Worm (Caenorhabditis elegans) whole organism, young adult: ENCODE measurements around the gene cnc-4.

Source experiments
- T07F8.4 ChIP-seq: sonication (generic microtip); optimal IDR thresholded peaks from 2 replicates; lab custom pipeline; 2016; ENCODE audit warnings: mild to moderate bottlenecking, missing genetic modification characterization, moderate library complexity, missing compliant biosample characterization
- bed-1 ChIP-seq: fragments of 200-800 bp; sonication (Bioruptor generic); IDR thresholded peaks from 2 replicates; pipeline ENCODE4 v1.3.6; 2022; ENCODE audit warnings: missing genetic modification reagents, missing genetic modification characterization, missing compliant biosample characterization
- cebp-1 ChIP-seq, 2 experiments: fragments of 200-800 bp in 1 of 2; sonication (Bioruptor generic) in 1 of 2; sonication (generic microtip) in 1 of 2; IDR thresholded peaks in 1 of 2; optimal IDR thresholded peaks in 1 of 2; 2 replicates each; pipeline versions ENCODE4 v1.3.6 to Lab custom; 2017 to 2022; ENCODE audit warnings: missing compliant biosample characterization in 2 of 2, missing genetic modification characterization in 2 of 2, mild to moderate bottlenecking in 1 of 2, missing genetic modification reagents in 1 of 2, moderate library complexity in 1 of 2
- ceh-27 ChIP-seq: fragments of 200-800 bp; sonication (Bioruptor generic); optimal IDR thresholded peaks from 2 replicates; lab custom pipeline; 2018; ENCODE audit warnings: mild to moderate bottlenecking, missing genetic modification characterization, moderate library complexity, missing compliant biosample characterization
- ceh-79 ChIP-seq: sonication (generic microtip); optimal IDR thresholded peaks from 2 replicates; lab custom pipeline; 2017; ENCODE audit warnings: mild to moderate bottlenecking, missing genetic modification characterization, missing compliant biosample characterization
- chd-7 ChIP-seq: sonication (generic microtip); optimal IDR thresholded peaks from 2 replicates; lab custom pipeline; 2016; ENCODE audit warnings: mild to moderate bottlenecking, missing genetic modification characterization, moderate library complexity, missing compliant biosample characterization
- dpl-1 ChIP-seq: fragments of 150-350 bp; optimal IDR thresholded peaks from 2 replicates; lab custom pipeline; 2014; ENCODE audit warnings: missing biosample characterization, missing genetic modification reagents, missing genetic modification characterization
- efl-1 ChIP-seq: fragments of 150-350 bp; optimal IDR thresholded peaks from 2 replicates; lab custom pipeline; 2014; ENCODE audit warnings: missing biosample characterization, missing genetic modification reagents, missing genetic modification characterization
- gei-17 ChIP-seq: fragments of 200-800 bp; sonication (Bioruptor generic); optimal IDR thresholded peaks from 2 replicates; lab custom pipeline; 2018; ENCODE audit warnings: mild to moderate bottlenecking, missing genetic modification characterization, missing compliant biosample characterization
- let-526 ChIP-seq: fragments of 200-800 bp; sonication (Bioruptor generic); IDR thresholded peaks from 2 replicates; pipeline ENCODE4 v1.3.6; 2022; ENCODE audit warnings: missing genetic modification reagents, missing genetic modification characterization, missing compliant biosample characterization
- mes-4 ChIP-seq: sonication (generic microtip); optimal IDR thresholded peaks from 2 replicates; lab custom pipeline; 2016; ENCODE audit warnings: missing genotype, missing genetic modification characterization, missing compliant biosample characterization
- nfya-1 ChIP-seq: sonication (generic microtip); optimal IDR thresholded peaks from 2 replicates; lab custom pipeline; 2017; ENCODE audit warnings: antibody characterized with exemption, missing compliant biosample characterization, missing genetic modification characterization, borderline replicate concordance; ENCODE audit not compliant: insufficient read depth
- xnd-1 ChIP-seq: sonication (generic microtip); optimal IDR thresholded peaks from 2 replicates; lab custom pipeline; 2016; ENCODE audit warnings: missing genotype, missing genetic modification reagents, missing genetic modification characterization, missing compliant biosample characterization

DNA sequence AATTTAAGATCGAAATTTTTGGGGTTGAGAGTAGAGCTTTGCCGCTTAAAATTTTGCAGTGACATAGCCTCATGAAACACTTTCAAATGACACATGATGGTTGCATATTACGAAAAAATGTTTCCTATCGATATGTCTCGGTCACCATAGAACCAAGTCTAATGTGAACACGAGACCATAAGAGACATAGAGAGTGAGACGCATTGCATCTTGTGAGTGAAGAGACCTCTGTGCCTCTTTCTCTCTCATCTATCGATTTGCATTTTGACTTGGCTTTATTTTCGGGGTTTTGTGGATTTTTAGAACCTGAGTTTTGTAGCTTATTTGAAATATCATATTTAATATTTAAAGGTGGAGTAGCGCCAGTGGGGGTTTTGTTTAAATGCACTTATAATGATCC, 20.0 kb downstream of the cnc-4 start:
- TF ChIP-seq T07F8.4 (no peak), cebp-1 (GFP tag; IDR thresholded peaks at IDR 0.05; lab: Robert Waterston, UW) (no peak), cebp-1 (tag; optimal IDR thresholded peaks at IDR 0.05; lab: Kevin White, UChicago) (peak; percentile 65), let-526 (GFP tag; lab: Robert Waterston, UW) (no peak), bed-1 (no peak), xnd-1 (tag; lab: Kevin White, UChicago) (no peak), dpl-1 (GFP tag; lab: Kevin White, UChicago) (no peak), chd-7 (no peak), ceh-79 (tag; lab: Kevin White, UChicago) (no peak), nfya-1 (tag; lab: Kevin White, UChicago) (no peak), ceh-27 (GFP tag; lab: Kevin White, UChicago) (no peak), mes-4 (tag; lab: Kevin White, UChicago) (no peak), gei-17 (no peak), efl-1 (GFP tag; lab: Kevin White, UChicago) (no peak)
